ENCODE assay signal across 4 worm cellular contexts in the genomic region with DNA sequence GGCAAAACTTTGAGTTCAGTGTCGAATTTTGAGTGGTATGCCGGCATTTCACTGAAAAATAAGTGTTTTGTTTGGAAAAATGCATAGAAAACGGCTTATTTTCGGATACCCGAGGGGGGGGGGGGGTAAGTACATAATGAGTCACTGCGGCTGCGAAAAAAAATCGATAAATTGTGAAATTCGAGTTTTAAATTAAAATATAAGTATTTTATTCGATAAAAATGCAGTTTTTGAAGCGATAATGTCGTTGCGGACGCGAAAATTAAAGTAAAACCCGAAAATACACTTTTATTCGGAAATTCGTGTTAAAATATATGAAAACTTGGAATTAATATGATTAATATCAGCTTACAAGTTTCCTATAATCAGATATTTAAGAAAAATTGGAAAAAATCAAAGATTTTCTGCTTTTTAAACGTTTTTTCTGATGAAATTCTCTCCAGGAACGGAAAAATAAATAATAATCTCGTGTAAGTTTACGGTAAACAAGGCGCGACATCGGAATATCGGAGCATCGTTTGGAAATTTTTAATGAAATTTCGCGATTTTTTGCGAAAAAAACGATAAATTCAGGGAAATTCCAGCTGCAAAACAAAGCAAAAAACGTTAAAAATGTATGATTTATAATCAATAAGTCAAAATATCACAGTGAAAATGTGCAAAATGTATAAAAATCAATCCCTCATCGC.
A peak's percentile ranks its signal among the peaks of the same experiment; 100 is the strongest.
TF ChIP-seq lines count a peak whose summit lies in the region.

A gene (minus strand): TSS at position 51 of the 689 bp plus-strand sequence.

TF ChIP-seq in whole organism, L1 larva, 84 proteins besides CTCF, POLR2A, EP300 and RAD21 (continued from another document and continues in another):
- TF ChIP-seq lin-39 (tag; optimal IDR thresholded peaks at IDR 0.05; lab: Kevin White, UChicago) (no peak), pqm-1 (tag; optimal IDR thresholded peaks at IDR 0.05; lab: Kevin White, UChicago) (no peak), irx-1 (tag; optimal IDR thresholded peaks at IDR 0.05; lab: Kevin White, UChicago) (peak; percentile 11), ceh-8 (GFP tag; optimal IDR thresholded peaks at IDR 0.05; lab: Kevin White, UChicago) (no peak), nhr-237 (tag; optimal IDR thresholded peaks at IDR 0.05; lab: Kevin White, UChicago) (no peak), dpl-1 (GFP tag; optimal IDR thresholded peaks at IDR 0.05; lab: Kevin White, UChicago) (peak; percentile 10 to 51 (median 47)), nhr-76 (tag; optimal IDR thresholded peaks at IDR 0.05; lab: Kevin White, UChicago) (no peak), mab-9 (GFP tag; IDR thresholded peaks at IDR 0.05; lab: Robert Waterston, UW) (no peak), lin-15B (tag; optimal IDR thresholded peaks at IDR 0.05; lab: Kevin White, UChicago) (peak; percentile 2), fkh-4 (tag; optimal IDR thresholded peaks at IDR 0.05; lab: Kevin White, UChicago; ENCODE audit: borderline replicate concordance) (no peak), nhr-77 (tag; optimal IDR thresholded peaks at IDR 0.05; lab: Kevin White, UChicago) (no peak), ama-1 (optimal IDR thresholded peaks at IDR 0.05; lab: Kevin White, UChicago) (no peak), sup-37 (GFP tag; optimal IDR thresholded peaks at IDR 0.05; lab: Kevin White, UChicago) (no peak), pax-3 (tag; optimal IDR thresholded peaks at IDR 0.05; lab: Kevin White, UChicago) (no peak), grh-1 (GFP tag; IDR thresholded peaks at IDR 0.05; lab: Robert Waterston, UW) (no peak), nhr-12 (tag; optimal IDR thresholded peaks at IDR 0.05; lab: Kevin White, UChicago) (no peak), unc-130 (tag; optimal IDR thresholded peaks at IDR 0.05; lab: Kevin White, UChicago) (no peak), hpl-2 (GFP tag; optimal IDR thresholded peaks at IDR 0.05; lab: Kevin White, UChicago) (no peak), blmp-1 (tag; optimal IDR thresholded peaks at IDR 0.05; lab: Kevin White, UChicago) (peak; percentile 8), lin-14 (GFP tag; optimal IDR thresholded peaks at IDR 0.05; lab: Kevin White, UChicago) (no peak), nhr-47 (tag; optimal IDR thresholded peaks at IDR 0.05; lab: Kevin White, UChicago) (peak; percentile 46), fkh-8 (tag; optimal IDR thresholded peaks at IDR 0.05; lab: Kevin White, UChicago) (no peak), pag-3 (tag; optimal IDR thresholded peaks at IDR 0.05; lab: Kevin White, UChicago; ENCODE audit: borderline replicate concordance, insufficient read depth) (no peak), snpc-4 (tag; optimal IDR thresholded peaks at IDR 0.05; lab: Kevin White, UChicago) (no peak), tbx-2 (tag; optimal IDR thresholded peaks at IDR 0.05; lab: Kevin White, UChicago) (peak; percentile 0), xbp-1 (tag; optimal IDR thresholded peaks at IDR 0.05; lab: Kevin White, UChicago) (no peak), nhr-20 (tag; optimal IDR thresholded peaks at IDR 0.05; lab: Kevin White, UChicago) (no peak), ets-5 (GFP tag; IDR thresholded peaks at IDR 0.05; lab: Robert Waterston, UW) (no peak), nhr-84 (tag; optimal IDR thresholded peaks at IDR 0.05; lab: Kevin White, UChicago) (no peak), rnt-1 (tag; optimal IDR thresholded peaks at IDR 0.05; lab: Kevin White, UChicago) (peak; percentile 11), aha-1 (tag; optimal IDR thresholded peaks at IDR 0.05; lab: Kevin White, UChicago) (no peak), swsn-7 (tag; optimal IDR thresholded peaks at IDR 0.05; lab: Kevin White, UChicago) (peak; percentile 18)

TF ChIP-seq in whole organism, L2 larva, 48 proteins besides CTCF, POLR2A, EP300 and RAD21 (continued from another document):
- TF ChIP-seq nhr-77 (tag; optimal IDR thresholded peaks at IDR 0.05; lab: Kevin White, UChicago) (no peak), C34F6.9 (tag; optimal IDR thresholded peaks at IDR 0.05; lab: Kevin White, UChicago) (peak; percentile 33), gmeb-1 (tag; optimal IDR thresholded peaks at IDR 0.05; lab: Kevin White, UChicago) (peak; percentile 31)
TF ChIP-seq in whole organism, L2 larva: peak in this region for 7.

TF ChIP-seq in whole organism, L3 larva, 47 proteins besides CTCF, POLR2A, EP300 and RAD21 (continued from another document):
- TF ChIP-seq unc-39 (tag; optimal IDR thresholded peaks at IDR 0.05; lab: Kevin White, UChicago): no peak
- no peak for TF ChIP-seq elt-3 (tag; optimal IDR thresholded peaks at IDR 0.05; lab: Kevin White, UChicago)
TF ChIP-seq in whole organism, L3 larva: peak in this region for 5.

TF ChIP-seq in whole organism, L4 larva, 104 proteins besides CTCF, POLR2A, EP300 and RAD21 (continued from another document):
- peak; percentile 94 for TF ChIP-seq Y48G9A.11 (GFP tag; IDR thresholded peaks at IDR 0.05; lab: Robert Waterston, UW)
- no peak for TF ChIP-seq daf-16 (GFP tag; optimal IDR thresholded peaks at IDR 0.05; lab: Kevin White, UChicago)
- peak; percentile 37 for TF ChIP-seq daf-16 (tag; optimal IDR thresholded peaks at IDR 0.05; lab: Kevin White, UChicago)
- TF ChIP-seq T20F7.1 (GFP tag; optimal IDR thresholded peaks at IDR 0.05; lab: Kevin White, UChicago): peak; percentile 93
- TF ChIP-seq F44E2.7 (GFP tag; IDR thresholded peaks at IDR 0.05; lab: Robert Waterston, UW): no peak
- no peak for TF ChIP-seq lin-1 (GFP tag; IDR thresholded peaks at IDR 0.05; lab: Robert Waterston, UW)
- TF ChIP-seq lsy-2 (tag; optimal IDR thresholded peaks at IDR 0.05; lab: Kevin White, UChicago): peak in 1 of 2 experiments; percentile 31
